Worm (Caenorhabditis elegans): ENCODE data around the gene btb-5.

btb-5 gene

ce11 chrIII:72078-72477, 11.1 kb upstream of the btb-5 start:
- TF ChIP-seq blmp-1 (tag; optimal IDR thresholded peaks at IDR 0.05; ENCODE audit: insufficient read depth) (no peak), lin-39 (tag; optimal IDR thresholded peaks at IDR 0.05) (no peak), ztf-4 (tag; optimal IDR thresholded peaks at IDR 0.05) (no peak), ceh-82 (tag; optimal IDR thresholded peaks at IDR 0.05) (no peak)

ce11 chrIII:69652-70051, 8.7 kb upstream of the btb-5 start, which contains the start of gene spt-4:
spt-4 (minus strand) TSS chrIII:69752.
- TF ChIP-seq lin-13 (GFP tag; optimal IDR thresholded peaks at IDR 0.05): no peak
- no peak for TF ChIP-seq unc-55 (GFP tag; optimal IDR thresholded peaks at IDR 0.05)
- no peak for TF ChIP-seq ztf-11 (tag; optimal IDR thresholded peaks at IDR 0.05)
- no peak for TF ChIP-seq C34F6.9 (tag; optimal IDR thresholded peaks at IDR 0.05)
- TF ChIP-seq nhr-23 (tag; optimal IDR thresholded peaks at IDR 0.05): no peak
- TF ChIP-seq crh-2 (tag; optimal IDR thresholded peaks at IDR 0.05): no peak
- TF ChIP-seq F13H6.1 (tag; optimal IDR thresholded peaks at IDR 0.05): no peak
- no peak for TF ChIP-seq egl-27 (tag; optimal IDR thresholded peaks at IDR 0.05)
- TF ChIP-seq Y55F3AM.14 (GFP tag; optimal IDR thresholded peaks at IDR 0.05): no peak
- TF ChIP-seq snpc-4 (tag; optimal IDR thresholded peaks at IDR 0.05): no peak
- no peak for TF ChIP-seq mbf-1 (tag; optimal IDR thresholded peaks at IDR 0.05)
- no peak for TF ChIP-seq fos-1 (tag; optimal IDR thresholded peaks at IDR 0.05)
- no peak for TF ChIP-seq ceh-82 (tag; optimal IDR thresholded peaks at IDR 0.05)
- TF ChIP-seq blmp-1 (tag; optimal IDR thresholded peaks at IDR 0.05; ENCODE audit: insufficient read depth): no peak
- no peak for TF ChIP-seq unc-62 (GFP tag; optimal IDR thresholded peaks at IDR 0.05)
- no peak for TF ChIP-seq nhr-21 (tag; optimal IDR thresholded peaks at IDR 0.05)

- TF ChIP-seq lin-13 (GFP tag; optimal IDR thresholded peaks at IDR 0.05): peak; percentile 20
- TF ChIP-seq lsy-2 (tag; optimal IDR thresholded peaks at IDR 0.05): peak in 1 of 2 experiments; percentile 44
- peak; percentile 45 for TF ChIP-seq unc-55 (GFP tag; optimal IDR thresholded peaks at IDR 0.05)
- TF ChIP-seq lin-39 (tag; optimal IDR thresholded peaks at IDR 0.05): no peak
- TF ChIP-seq ama-1 (optimal IDR thresholded peaks at IDR 0.05): peak; percentile 80
- TF ChIP-seq alr-1 (tag; optimal IDR thresholded peaks at IDR 0.05): no peak
- peak; percentile 74 for TF ChIP-seq nhr-129 (tag; optimal IDR thresholded peaks at IDR 0.05)
- TF ChIP-seq mbf-1 (tag; optimal IDR thresholded peaks at IDR 0.05): no peak
- no peak for TF ChIP-seq skn-1 (tag; optimal IDR thresholded peaks at IDR 0.05)
- no peak for TF ChIP-seq snpc-4 (tag; optimal IDR thresholded peaks at IDR 0.05)
- no peak for TF ChIP-seq mdl-1 (tag; optimal IDR thresholded peaks at IDR 0.05)
- no peak for TF ChIP-seq nhr-25 (tag; optimal IDR thresholded peaks at IDR 0.05)
- no peak for TF ChIP-seq ceh-16 (tag; optimal IDR thresholded peaks at IDR 0.05)
- no peak for TF ChIP-seq ztf-1 (GFP tag; conservative IDR thresholded peaks at IDR 0.05)
- TF ChIP-seq crh-2 (tag; optimal IDR thresholded peaks at IDR 0.05): no peak
- TF ChIP-seq zag-1 (tag; optimal IDR thresholded peaks at IDR 0.05): no peak
- TF ChIP-seq nhr-23 (tag; optimal IDR thresholded peaks at IDR 0.05): no peak
- TF ChIP-seq nhr-12 (tag; optimal IDR thresholded peaks at IDR 0.05): no peak
- peak; percentile 23 for TF ChIP-seq Y55F3AM.14 (GFP tag; optimal IDR thresholded peaks at IDR 0.05)
- TF ChIP-seq gmeb-1 (tag; optimal IDR thresholded peaks at IDR 0.05): no peak
- no peak for TF ChIP-seq R02D3.7 (tag; optimal IDR thresholded peaks at IDR 0.05)
- TF ChIP-seq dmd-4 (tag; optimal IDR thresholded peaks at IDR 0.05): no peak
- TF ChIP-seq sma-9 (GFP tag; optimal IDR thresholded peaks at IDR 0.05): peak; percentile 37
- no peak for TF ChIP-seq sma-9 (tag; optimal IDR thresholded peaks at IDR 0.05)
- TF ChIP-seq elt-1 (tag; optimal IDR thresholded peaks at IDR 0.05): no peak
- no peak for TF ChIP-seq nhr-10 (tag; optimal IDR thresholded peaks at IDR 0.05)
- TF ChIP-seq unc-62 (GFP tag; optimal IDR thresholded peaks at IDR 0.05): no peak
- no peak for TF ChIP-seq nhr-77 (tag; optimal IDR thresholded peaks at IDR 0.05)
- TF ChIP-seq peb-1 (tag; optimal IDR thresholded peaks at IDR 0.05): no peak
- no peak for TF ChIP-seq fos-1 (tag; optimal IDR thresholded peaks at IDR 0.05)
- TF ChIP-seq ztf-4 (tag; optimal IDR thresholded peaks at IDR 0.05): no peak
- TF ChIP-seq elt-3 (tag; optimal IDR thresholded peaks at IDR 0.05): no peak
- TF ChIP-seq ztf-11 (tag; optimal IDR thresholded peaks at IDR 0.05): no peak
- no peak for TF ChIP-seq unc-39 (tag; optimal IDR thresholded peaks at IDR 0.05)
- TF ChIP-seq lin-11 (tag; optimal IDR thresholded peaks at IDR 0.05): peak; percentile 49
- TF ChIP-seq nhr-21 (tag; optimal IDR thresholded peaks at IDR 0.05): no peak
- TF ChIP-seq sem-4 (tag; optimal IDR thresholded peaks at IDR 0.05): peak; percentile 31
- TF ChIP-seq sma-3 (GFP tag; optimal IDR thresholded peaks at IDR 0.05): no peak
- peak; percentile 74 for TF ChIP-seq F13H6.1 (tag; optimal IDR thresholded peaks at IDR 0.05)
- TF ChIP-seq nhr-6 (tag; optimal IDR thresholded peaks at IDR 0.05): no peak
- TF ChIP-seq mab-5 (tag; optimal IDR thresholded peaks at IDR 0.05): no peak
- TF ChIP-seq C34F6.9 (tag; optimal IDR thresholded peaks at IDR 0.05): peak; percentile 52
Observed at ce11 chrIII:67025-67424, 6.1 kb upstream of the btb-5 start.

Measured in whole organism, L2 larva.